Worm (Caenorhabditis elegans) whole organism, L1 larva: ENCODE measurements around the gene ztf-28.
A peak's percentile ranks its signal among the peaks of the same experiment; 100 is the strongest.

Source experiments
- C16A3.4 ChIP-seq: fragments of 150-350 bp; optimal IDR thresholded peaks from 2 replicates; lab custom pipeline; 2014; ENCODE audit warnings: missing biosample characterization, missing genetic modification characterization
- Y116A8C.19 ChIP-seq: sonication (generic microtip); optimal IDR thresholded peaks from 2 replicates; lab custom pipeline; 2016; ENCODE audit warnings: missing compliant biosample characterization, missing genetic modification characterization, borderline replicate concordance
- blmp-1 ChIP-seq: fragments of 150-350 bp; optimal IDR thresholded peaks from 2 replicates; lab custom pipeline; 2014; ENCODE audit warnings: missing biosample characterization, missing genetic modification characterization
- ceh-8 ChIP-seq: fragments of 200-800 bp; sonication (Bioruptor generic); optimal IDR thresholded peaks from 2 replicates; lab custom pipeline; 2018; ENCODE audit warnings: mild to moderate bottlenecking, missing genetic modification characterization, moderate library complexity, missing compliant biosample characterization
- dpl-1 ChIP-seq, 3 experiments: fragments of 150-350 bp in 2 of 3; sonication (generic microtip) in 1 of 3; optimal IDR thresholded peaks; 2 replicates each; lab custom pipeline; 2014 to 2017; ENCODE audit warnings: missing biosample characterization in 3 of 3, missing genetic modification characterization in 3 of 3, missing genetic modification reagents in 3 of 3
- dsc-1 ChIP-seq: sonication (generic microtip); optimal IDR thresholded peaks from 2 replicates; lab custom pipeline; 2016; ENCODE audit warnings: mild to moderate bottlenecking, missing genetic modification characterization, missing compliant biosample characterization
- efl-1 ChIP-seq, 4 experiments: fragments of 150-350 bp; optimal IDR thresholded peaks in 3 of 4; peaks in 1 of 4; 1 replicate in 1 of 4; 2 replicates in 3 of 4; lab custom pipeline; 2014; ENCODE audit warnings: missing biosample characterization in 2 of 4, missing genetic modification characterization in 2 of 4, missing genetic modification reagents in 2 of 4
- efl-3 ChIP-seq: fragments of 200-800 bp; sonication (Bioruptor generic); optimal IDR thresholded peaks from 2 replicates; lab custom pipeline; 2018; ENCODE audit warnings: mild to moderate bottlenecking, missing genetic modification characterization, missing compliant biosample characterization
- elt-3 ChIP-seq, 6 experiments: fragments of 150-350 bp in 1 of 6; sonication (generic microtip); optimal IDR thresholded peaks; 2 replicates each; lab custom pipeline; 2017 to 2018; ENCODE audit warnings: missing biosample characterization in 6 of 6, missing genetic modification characterization in 6 of 6, inconsistent platforms in 1 of 6
- ets-5 ChIP-seq: fragments of 200-800 bp; sonication (Bioruptor generic); IDR thresholded peaks from 2 replicates; pipeline ENCODE4 v1.3.6; 2022; ENCODE audit warnings: missing genetic modification characterization, missing compliant biosample characterization
- fkh-10 ChIP-seq: sonication (generic microtip); optimal IDR thresholded peaks from 2 replicates; lab custom pipeline; 2017; ENCODE audit warnings: missing biosample characterization, missing genetic modification reagents, missing genetic modification characterization
- hlh-17 ChIP-seq: fragments of 200-800 bp; sonication (Bioruptor generic); optimal IDR thresholded peaks from 2 replicates; lab custom pipeline; 2018; ENCODE audit warnings: missing genetic modification characterization, mild to moderate bottlenecking, missing compliant biosample characterization, moderate library complexity, borderline replicate concordance
- irx-1 ChIP-seq: sonication (generic microtip); optimal IDR thresholded peaks from 2 replicates; lab custom pipeline; 2016; ENCODE audit warnings: missing genetic modification characterization, missing compliant biosample characterization
- jun-1 ChIP-seq: fragments of 150-350 bp; optimal IDR thresholded peaks from 2 replicates; lab custom pipeline; 2014; ENCODE audit warnings: missing biosample characterization, missing genetic modification reagents, missing genetic modification characterization
- lin-13 ChIP-seq: fragments of 150-350 bp; optimal IDR thresholded peaks from 2 replicates; lab custom pipeline; 2014; ENCODE audit warnings: missing biosample characterization, missing genetic modification reagents, missing genetic modification characterization
- lin-14 ChIP-seq: fragments of 200-800 bp; sonication (Bioruptor generic); optimal IDR thresholded peaks from 2 replicates; lab custom pipeline; 2018; ENCODE audit warnings: mild to moderate bottlenecking, missing genetic modification characterization, moderate library complexity, missing compliant biosample characterization
- lin-35 ChIP-seq, 2 experiments: fragments of 150-350 bp; optimal IDR thresholded peaks; 2 replicates each; lab custom pipeline; 2014; ENCODE audit warnings: missing biosample characterization in 2 of 2, missing genetic modification characterization in 2 of 2, missing genetic modification reagents in 2 of 2
- lir-3 ChIP-seq: sonication (generic microtip); optimal IDR thresholded peaks from 2 replicates; lab custom pipeline; 2016; ENCODE audit warnings: mild to moderate bottlenecking, missing genetic modification characterization, moderate library complexity, missing compliant biosample characterization; ENCODE audit not compliant: poor library complexity
- lsy-2 ChIP-seq, 2 experiments: fragments of 150-350 bp; optimal IDR thresholded peaks; 2 replicates each; lab custom pipeline; 2014; ENCODE audit warnings: missing biosample characterization in 2 of 2, missing genetic modification characterization in 2 of 2
- mep-1 ChIP-seq: fragments of 150-350 bp; optimal IDR thresholded peaks from 2 replicates; lab custom pipeline; 2014; ENCODE audit warnings: missing biosample characterization, missing genetic modification characterization
- nhr-19 ChIP-seq: fragments of 200-800 bp; sonication (Bioruptor generic); conservative IDR thresholded peaks from 2 replicates; pipeline ENCODE4 v1.3.6; 2022; ENCODE audit warnings: missing genetic modification characterization, missing compliant biosample characterization
- nhr-20 ChIP-seq: sonication (generic microtip); optimal IDR thresholded peaks from 2 replicates; lab custom pipeline; 2016; ENCODE audit warnings: mild to moderate bottlenecking, missing genetic modification characterization, missing compliant biosample characterization
- nhr-237 ChIP-seq: fragments of 150-350 bp; optimal IDR thresholded peaks from 2 replicates; lab custom pipeline; 2014; ENCODE audit warnings: missing biosample characterization, missing genetic modification characterization
- nhr-71 ChIP-seq: sonication (generic microtip); optimal IDR thresholded peaks from 2 replicates; lab custom pipeline; 2016; ENCODE audit warnings: mild to moderate bottlenecking, missing genetic modification characterization, moderate library complexity, missing compliant biosample characterization
- nhr-76 ChIP-seq: sonication (generic microtip); optimal IDR thresholded peaks from 2 replicates; lab custom pipeline; 2017; ENCODE audit warnings: missing biosample characterization, missing genetic modification characterization
- nhr-85 ChIP-seq: sonication (generic microtip); peaks from one replicate; lab custom pipeline; 2016; ENCODE audit warnings: missing genetic modification characterization, inconsistent platforms, missing compliant biosample characterization
- nhr-90 ChIP-seq: sonication (generic microtip); optimal IDR thresholded peaks from 2 replicates; lab custom pipeline; 2016; ENCODE audit warnings: mild to moderate bottlenecking, missing genetic modification characterization, missing compliant biosample characterization; ENCODE audit not compliant: poor library complexity
- pag-3 ChIP-seq: sonication (generic microtip); optimal IDR thresholded peaks from 2 replicates; lab custom pipeline; 2017; ENCODE audit warnings: missing genetic modification characterization, mild to moderate bottlenecking, missing compliant biosample characterization, antibody characterized with exemption, borderline replicate concordance; ENCODE audit not compliant: insufficient read depth
- pqm-1 ChIP-seq: sonication (generic microtip); optimal IDR thresholded peaks from 3 replicates; lab custom pipeline; 2017; ENCODE audit warnings: missing biosample characterization, missing genetic modification characterization
- rnt-1 ChIP-seq: sonication (generic microtip); optimal IDR thresholded peaks from 2 replicates; lab custom pipeline; 2016; ENCODE audit warnings: mild to moderate bottlenecking, missing genetic modification characterization, moderate library complexity, missing compliant biosample characterization
- skn-1 ChIP-seq: fragments of 150-350 bp; optimal IDR thresholded peaks from 2 replicates; lab custom pipeline; 2014; ENCODE audit warnings: missing biosample characterization, missing genetic modification characterization
- sup-37 ChIP-seq: fragments of 200-800 bp; sonication (Bioruptor generic); optimal IDR thresholded peaks from 2 replicates; lab custom pipeline; 2018; ENCODE audit warnings: mild to moderate bottlenecking, missing genetic modification characterization, missing compliant biosample characterization
- swsn-7 ChIP-seq: sonication (generic microtip); optimal IDR thresholded peaks from 2 replicates; lab custom pipeline; 2016; ENCODE audit warnings: missing genetic modification characterization, missing compliant biosample characterization
- tbx-2 ChIP-seq: sonication (generic microtip); optimal IDR thresholded peaks from 2 replicates; lab custom pipeline; 2016; ENCODE audit warnings: missing genetic modification characterization, missing compliant biosample characterization
- unc-130 ChIP-seq: fragments of 150-350 bp; optimal IDR thresholded peaks from 2 replicates; lab custom pipeline; 2017; ENCODE audit warnings: missing biosample characterization, missing genetic modification characterization, inconsistent platforms
- unc-30 ChIP-seq: sonication (generic microtip); optimal IDR thresholded peaks from 2 replicates; lab custom pipeline; 2017; ENCODE audit warnings: missing biosample characterization, missing genetic modification characterization
- unc-98 ChIP-seq: fragments of 200-800 bp; sonication (Bioruptor generic); IDR thresholded peaks from 2 replicates; pipeline ENCODE4 v1.3.6; 2022; ENCODE audit warnings: missing genetic modification characterization, missing compliant biosample characterization
- vab-15 ChIP-seq: sonication (generic microtip); optimal IDR thresholded peaks from 2 replicates; lab custom pipeline; 2017; ENCODE audit warnings: missing genotype, mild to moderate bottlenecking, missing genetic modification characterization, missing compliant biosample characterization
- xbp-1 ChIP-seq: sonication (generic microtip); optimal IDR thresholded peaks from 2 replicates; lab custom pipeline; 2016; ENCODE audit warnings: missing genetic modification characterization, missing compliant biosample characterization
- zag-1 ChIP-seq: fragments of 150-350 bp; optimal IDR thresholded peaks from 2 replicates; lab custom pipeline; 2014; ENCODE audit warnings: missing biosample characterization, missing genetic modification characterization
- zip-4 ChIP-seq: fragments of 200-800 bp; sonication (Bioruptor generic); optimal IDR thresholded peaks from 2 replicates; lab custom pipeline; 2018; ENCODE audit warnings: mild to moderate bottlenecking, missing genetic modification characterization, moderate library complexity, missing compliant biosample characterization
- ztf-11 ChIP-seq, 2 experiments: sonication (generic microtip); optimal IDR thresholded peaks; 2 replicates each; lab custom pipeline; 2016 to 2017; ENCODE audit warnings: missing genetic modification characterization in 2 of 2, missing biosample characterization in 1 of 2, missing compliant biosample characterization in 1 of 2

ztf-28 gene

DNA sequence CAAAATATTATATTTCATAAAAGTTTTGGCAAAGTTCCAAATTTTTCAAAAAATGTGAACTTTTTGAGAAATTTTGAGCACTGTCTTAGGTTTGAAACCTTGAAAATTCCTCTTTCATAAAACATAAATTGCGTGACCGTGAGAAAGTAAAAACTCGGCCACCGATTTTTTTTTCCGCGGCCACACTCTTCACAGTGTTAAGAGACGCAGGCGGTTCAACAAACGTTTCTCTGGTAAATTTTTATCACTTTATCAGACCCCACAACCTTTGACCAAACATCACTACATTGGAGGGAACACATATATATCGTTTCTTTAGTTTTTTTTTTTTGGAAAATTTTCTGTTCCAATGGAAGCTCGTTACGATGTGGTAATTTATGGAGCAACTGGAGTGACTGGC, 32.0 kb downstream of the ztf-28 start, which contains the start of gene F22F7.2:
Gene F22F7.2 (plus strand): TSS at position 266 of the 400 bp plus-strand sequence.
- TF ChIP-seq efl-3 (GFP tag; lab: Kevin White, UChicago) = no peak
- TF ChIP-seq hlh-17 (GFP tag; lab: Kevin White, UChicago) = no peak
- TF ChIP-seq efl-1 (optimal IDR thresholded peaks at IDR 0.05; lab: Kevin White, UChicago) = peak; percentile 15 to 19
- TF ChIP-seq efl-1 (GFP tag; optimal IDR thresholded peaks at IDR 0.05 in 1 of 2; lab: Kevin White, UChicago) = peak in 1 of 2 experiments; percentile 38
- TF ChIP-seq irx-1 (tag; lab: Kevin White, UChicago) = no peak
- TF ChIP-seq nhr-76 (tag; lab: Kevin White, UChicago) = no peak
- TF ChIP-seq dpl-1 (GFP tag; optimal IDR thresholded peaks at IDR 0.05; lab: Kevin White, UChicago) = peak in 1 of 3 experiments; percentile 6
- TF ChIP-seq unc-130 = no peak
- TF ChIP-seq blmp-1 (tag; lab: Kevin White, UChicago) = peak; percentile 9
- TF ChIP-seq elt-3 (tag; optimal IDR thresholded peaks at IDR 0.05; lab: Kevin White, UChicago) = peak in 1 of 6 experiments; percentile 37
- no peak for TF ChIP-seq tbx-2 (tag; lab: Kevin White, UChicago)
- TF ChIP-seq jun-1 (tag; lab: Kevin White, UChicago) = no peak
- TF ChIP-seq lin-35 (GFP tag; optimal IDR thresholded peaks at IDR 0.05; lab: Kevin White, UChicago) = peak in 1 of 2 experiments; percentile 29
- peak; percentile 68 for TF ChIP-seq nhr-20 (tag; lab: Kevin White, UChicago)
- TF ChIP-seq mep-1 (tag; lab: Kevin White, UChicago) = no peak
- no peak for TF ChIP-seq xbp-1 (tag; lab: Kevin White, UChicago)
- no peak for TF ChIP-seq pag-3 (tag; lab: Kevin White, UChicago)
- no peak for TF ChIP-seq skn-1 (tag; lab: Kevin White, UChicago)
- no peak for TF ChIP-seq lin-13 (GFP tag; lab: Kevin White, UChicago)
- no peak for TF ChIP-seq nhr-85 (tag; lab: Kevin White, UChicago)
- TF ChIP-seq vab-15 (tag; lab: Kevin White, UChicago) = no peak
- no peak for TF ChIP-seq unc-30 (tag; lab: Kevin White, UChicago)
- no peak for TF ChIP-seq lir-3
- no peak for TF ChIP-seq dsc-1 (tag; lab: Kevin White, UChicago)
- no peak for TF ChIP-seq ceh-8 (GFP tag; lab: Kevin White, UChicago)
- TF ChIP-seq nhr-19 (GFP tag; lab: Robert Waterston, UW) = no peak
- no peak for TF ChIP-seq ztf-11 (tag; optimal IDR thresholded peaks at IDR 0.05; lab: Kevin White, UChicago)
- TF ChIP-seq lin-14 (GFP tag; lab: Kevin White, UChicago) = no peak
- no peak for TF ChIP-seq sup-37 (GFP tag; lab: Kevin White, UChicago)
- TF ChIP-seq fkh-10 (GFP tag; lab: Kevin White, UChicago) = no peak
- peak; percentile 50 for TF ChIP-seq rnt-1 (tag; lab: Kevin White, UChicago)
- no peak for TF ChIP-seq Y116A8C.19 (tag; lab: Kevin White, UChicago)
- no peak for TF ChIP-seq zag-1
- no peak for TF ChIP-seq unc-98 (GFP tag; lab: Robert Waterston, UW)
- no peak for TF ChIP-seq lsy-2 (tag; optimal IDR thresholded peaks at IDR 0.05; lab: Kevin White, UChicago)
- TF ChIP-seq nhr-71 = no peak

DNA sequence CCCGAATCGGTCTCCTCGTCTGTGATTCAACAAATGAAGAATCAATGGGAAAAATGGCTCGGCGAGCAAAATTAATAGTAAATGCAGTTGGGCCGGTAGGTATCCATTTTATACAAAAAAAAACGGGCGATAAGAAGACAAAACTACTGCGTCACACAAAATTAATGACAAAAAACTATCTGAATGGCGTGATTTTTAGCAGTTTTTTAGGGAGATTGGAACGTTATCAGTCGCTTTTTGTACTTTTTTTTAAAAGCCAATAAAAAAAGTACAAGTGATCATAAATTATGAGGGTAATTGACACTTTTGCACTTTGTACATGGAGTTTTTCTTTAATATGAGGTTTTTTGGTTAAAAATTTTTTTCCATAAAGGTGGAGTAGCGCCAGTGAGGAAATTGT, 32.7 kb downstream of the ztf-28 start:
- TF ChIP-seq ceh-8 (GFP tag; lab: Kevin White, UChicago) (no peak), irx-1 (tag; lab: Kevin White, UChicago) (no peak), C16A3.4 (tag; lab: Kevin White, UChicago) (no peak), ets-5 (GFP tag; lab: Robert Waterston, UW) (no peak), unc-30 (tag; lab: Kevin White, UChicago) (no peak), zip-4 (GFP tag; lab: Kevin White, UChicago) (no peak), nhr-237 (no peak), pqm-1 (tag; lab: Kevin White, UChicago) (no peak), fkh-10 (GFP tag; lab: Kevin White, UChicago) (no peak), swsn-7 (tag; lab: Kevin White, UChicago) (no peak), blmp-1 (tag; lab: Kevin White, UChicago) (no peak), lin-35 (GFP tag; optimal IDR thresholded peaks at IDR 0.05; lab: Kevin White, UChicago) (no peak), nhr-90 (no peak), nhr-76 (tag; lab: Kevin White, UChicago) (no peak), sup-37 (GFP tag; lab: Kevin White, UChicago) (no peak), efl-3 (GFP tag; lab: Kevin White, UChicago) (no peak)
